Worm (Caenorhabditis elegans) whole organism, midembryonic: ENCODE data around the gene M60.7.

Experiments used
- cog-1 ChIP-seq: sonication (generic microtip); optimal IDR thresholded peaks from 2 replicates; lab custom pipeline; 2016; ENCODE audit warnings: missing genetic modification characterization, missing compliant biosample characterization
- flt-1 ChIP-seq: fragments of 200-800 bp; sonication (Bioruptor generic); IDR thresholded peaks from 2 replicates; pipeline ENCODE4 v1.3.6; 2022; ENCODE audit warnings: missing genetic modification characterization, missing compliant biosample characterization
- klf-2 ChIP-seq: fragments of 200-800 bp; sonication (Bioruptor generic); conservative IDR thresholded peaks from 2 replicates; pipeline ENCODE4 v1.3.6; 2022; ENCODE audit warnings: missing genetic modification reagents, missing genetic modification characterization, missing compliant biosample characterization
- ref-1 ChIP-seq: fragments of 200-800 bp; sonication (Bioruptor generic); conservative IDR thresholded peaks from 2 replicates; pipeline ENCODE4 v1.3.6; 2022; ENCODE audit warnings: missing genetic modification reagents, missing genetic modification characterization, missing compliant biosample characterization
- ztf-23 ChIP-seq: fragments of 200-800 bp; sonication (Bioruptor generic); IDR thresholded peaks from 2 replicates; pipeline ENCODE4 v1.3.6; 2022; ENCODE audit warnings: missing genetic modification reagents, missing genetic modification characterization, missing compliant biosample characterization

DNA sequence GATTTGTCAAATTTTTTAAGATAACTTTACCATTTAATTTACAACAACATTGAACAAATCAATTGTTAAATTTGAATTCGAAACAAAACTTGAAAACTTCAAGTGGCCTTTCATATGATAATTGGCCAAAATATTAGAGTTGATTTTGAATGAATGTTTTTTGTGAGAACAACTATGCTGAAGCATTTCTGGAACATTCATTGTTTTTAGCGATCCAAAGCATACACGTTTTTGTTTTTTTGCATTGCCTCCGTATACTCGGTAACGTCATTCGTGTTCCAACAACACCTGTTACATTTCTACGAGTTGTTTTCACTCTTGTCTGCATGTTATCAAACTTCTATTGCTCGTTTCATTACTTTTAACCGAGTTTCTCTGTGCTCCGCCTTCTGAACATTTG lies 16.0 kb upstream of the M60.7 start:
- TF ChIP-seq flt-1 = no peak
- TF ChIP-seq ref-1 (GFP tag; lab: Robert Waterston, UW) = no peak
- no peak for TF ChIP-seq ztf-23 (GFP tag; lab: Robert Waterston, UW)
- no peak for TF ChIP-seq klf-2
- TF ChIP-seq cog-1 = no peak
